Worm (Caenorhabditis elegans) whole organism, L4 larva: Measurements from ENCODE around the gene R09A8.5.

Source experiments
- F26F4.8 ChIP-seq: fragments of 200-800 bp; sonication (Bioruptor generic); conservative IDR thresholded peaks from 2 replicates; pipeline ENCODE4 v1.3.6; 2022; ENCODE audit warnings: missing genetic modification characterization, missing compliant biosample characterization
- F44E2.7 ChIP-seq: fragments of 200-800 bp; sonication (Bioruptor generic); IDR thresholded peaks from 2 replicates; pipeline ENCODE4 v2.1.2; 2022; ENCODE audit warnings: missing genetic modification characterization, missing compliant biosample characterization
- T20F7.1 ChIP-seq: fragments of 200-800 bp; sonication (Bioruptor generic); optimal IDR thresholded peaks from 2 replicates; lab custom pipeline; 2018; ENCODE audit warnings: mild to moderate bottlenecking, missing genetic modification characterization, missing compliant biosample characterization
- Y48G9A.11 ChIP-seq: fragments of 200-800 bp; sonication (Bioruptor generic); IDR thresholded peaks from 2 replicates; pipeline ENCODE4 v1.3.6; 2022; ENCODE audit warnings: missing genetic modification reagents, missing genetic modification characterization, missing compliant biosample characterization
- Y75B8A.6 ChIP-seq: fragments of 200-800 bp; sonication (Bioruptor generic); IDR thresholded peaks from 2 replicates; pipeline ENCODE4 v1.3.6; 2022; ENCODE audit warnings: missing genetic modification reagents, missing genetic modification characterization, missing compliant biosample characterization
- ZK546.5 ChIP-seq, 2 experiments: sonication (generic microtip); optimal IDR thresholded peaks; 2 replicates each; lab custom pipeline; 2017; ENCODE audit warnings: missing biosample characterization in 2 of 2, missing genetic modification characterization in 2 of 2
- aly-2 ChIP-seq: sonication (generic microtip); optimal IDR thresholded peaks from 2 replicates; lab custom pipeline; 2018; ENCODE audit warnings: missing biosample characterization, missing genetic modification characterization
- ama-1 ChIP-seq: fragments of 150-350 bp; optimal IDR thresholded peaks from 2 replicates; lab custom pipeline; 2014; ENCODE audit warnings: inconsistent platforms, mixed read lengths
- arid-1 ChIP-seq: fragments of 200-800 bp; sonication (Bioruptor generic); conservative IDR thresholded peaks from 2 replicates; pipeline ENCODE4 v1.3.6; 2022; ENCODE audit warnings: missing genetic modification reagents, missing genetic modification characterization, missing compliant biosample characterization
- ceh-44 ChIP-seq: fragments of 200-800 bp; sonication (Bioruptor generic); IDR thresholded peaks from 2 replicates; pipeline ENCODE4 v1.3.6; 2022; ENCODE audit warnings: missing genetic modification reagents, missing genetic modification characterization, missing compliant biosample characterization
- ceh-82 ChIP-seq: sonication (generic microtip); optimal IDR thresholded peaks from 2 replicates; lab custom pipeline; 2017; ENCODE audit warnings: missing biosample characterization, missing genetic modification characterization
- ces-1 ChIP-seq: fragments of 150-350 bp; sonication (generic microtip); optimal IDR thresholded peaks from 4 replicates; lab custom pipeline; 2014; ENCODE audit warnings: missing biosample characterization, missing genetic modification reagents, missing genetic modification characterization
- cey-2 ChIP-seq: sonication (generic microtip); optimal IDR thresholded peaks from 3 replicates; lab custom pipeline; 2017; ENCODE audit warnings: missing genetic modification characterization, mild to moderate bottlenecking, missing compliant biosample characterization, antibody characterized with exemption, borderline replicate concordance; ENCODE audit not compliant: insufficient read depth
- daf-12 ChIP-seq: fragments of 150-350 bp; optimal IDR thresholded peaks from 2 replicates; lab custom pipeline; 2014; ENCODE audit warnings: missing biosample characterization, missing genetic modification reagents, missing genetic modification characterization
- daf-16 ChIP-seq, 3 experiments: sonication (generic microtip); optimal IDR thresholded peaks; 2 replicates each; lab custom pipeline; 2016 to 2017; ENCODE audit warnings: missing genetic modification characterization in 3 of 3, missing genetic modification reagents in 3 of 3, mild to moderate bottlenecking in 2 of 3, missing compliant biosample characterization in 2 of 3, missing biosample characterization in 1 of 3, moderate library complexity in 1 of 3
- daf-19 ChIP-seq: fragments of 200-800 bp; sonication (Bioruptor generic); conservative IDR thresholded peaks from 2 replicates; pipeline ENCODE4 v1.3.6; 2022; ENCODE audit warnings: missing genetic modification characterization, missing compliant biosample characterization
- dmd-6 ChIP-seq: fragments of 200-800 bp; sonication (Bioruptor generic); IDR thresholded peaks from 2 replicates; pipeline ENCODE4 v1.3.6; 2022; ENCODE audit warnings: missing genetic modification reagents, missing genetic modification characterization, missing compliant biosample characterization
- dpl-1 ChIP-seq: fragments of 150-350 bp; optimal IDR thresholded peaks from 2 replicates; lab custom pipeline; 2014; ENCODE audit warnings: missing biosample characterization, missing genetic modification reagents, missing genetic modification characterization
- duxl-1 ChIP-seq: sonication (generic microtip); optimal IDR thresholded peaks from 2 replicates; lab custom pipeline; 2016; ENCODE audit warnings: mild to moderate bottlenecking, missing genetic modification characterization, moderate library complexity, missing compliant biosample characterization; ENCODE audit not compliant: poor library complexity
- egl-43 ChIP-seq: fragments of 200-800 bp; sonication (Bioruptor generic); IDR thresholded peaks from 2 replicates; pipeline ENCODE4 v1.3.6; 2022; ENCODE audit warnings: missing genetic modification reagents, missing genetic modification characterization, missing compliant biosample characterization
- fkh-10 ChIP-seq: fragments of 150-350 bp; optimal IDR thresholded peaks from 2 replicates; lab custom pipeline; 2014; ENCODE audit warnings: missing biosample characterization, missing genetic modification reagents, missing genetic modification characterization
- hif-1 ChIP-seq, 2 experiments: sonication (generic microtip); optimal IDR thresholded peaks; 2 replicates each; lab custom pipeline; 2016 to 2017; ENCODE audit warnings: missing compliant biosample characterization in 2 of 2, missing genetic modification characterization in 2 of 2, missing genetic modification reagents in 2 of 2, missing genotype in 2 of 2, mild to moderate bottlenecking in 1 of 2
- hlh-11 ChIP-seq: fragments of 200-800 bp; sonication (Bioruptor generic); optimal IDR thresholded peaks from 2 replicates; lab custom pipeline; 2018; ENCODE audit warnings: mild to moderate bottlenecking, missing genetic modification characterization, missing compliant biosample characterization
- jun-1 ChIP-seq: fragments of 150-350 bp; optimal IDR thresholded peaks from 2 replicates; lab custom pipeline; 2014; ENCODE audit warnings: missing biosample characterization, missing genetic modification reagents, missing genetic modification characterization
- lin-1 ChIP-seq: fragments of 200-800 bp; sonication (Bioruptor generic); IDR thresholded peaks from 2 replicates; pipeline ENCODE4 v1.3.6; 2022; ENCODE audit warnings: missing genetic modification reagents, missing genetic modification characterization, missing compliant biosample characterization
- lin-29 ChIP-seq: fragments of 200-800 bp; sonication (Bioruptor generic); IDR thresholded peaks from 2 replicates; pipeline ENCODE4 v1.3.6; 2022; ENCODE audit warnings: missing genetic modification reagents, missing genetic modification characterization, missing compliant biosample characterization
- lin-38 ChIP-seq: fragments of 200-800 bp; sonication (Bioruptor generic); IDR thresholded peaks from 2 replicates; pipeline ENCODE4 v1.3.6; 2022; ENCODE audit warnings: missing genetic modification reagents, missing genetic modification characterization, missing compliant biosample characterization
- lin-39 ChIP-seq: fragments of 150-350 bp; optimal IDR thresholded peaks from 2 replicates; lab custom pipeline; 2014; ENCODE audit warnings: missing biosample characterization, missing genetic modification reagents, missing genetic modification characterization
- lsy-2 ChIP-seq, 2 experiments: fragments of 150-350 bp in 1 of 2; sonication (generic microtip) in 1 of 2; optimal IDR thresholded peaks; 2 replicates each; lab custom pipeline; 2014 to 2017; ENCODE audit warnings: missing biosample characterization in 2 of 2, missing genetic modification characterization in 2 of 2
- madf-5 ChIP-seq, 2 experiments: fragments of 200-800 bp; sonication (Bioruptor generic); IDR thresholded peaks; 2 replicates each; pipeline ENCODE4 v1.3.6; 2022; ENCODE audit warnings: missing compliant biosample characterization in 2 of 2, missing genetic modification characterization in 2 of 2
- mdt-29 ChIP-seq: fragments of 200-800 bp; sonication (Bioruptor generic); IDR thresholded peaks from 2 replicates; pipeline ENCODE4 v1.3.6; 2022; ENCODE audit warnings: missing genetic modification reagents, missing genetic modification characterization, missing compliant biosample characterization
- nhr-10 ChIP-seq: fragments of 150-350 bp; optimal IDR thresholded peaks from 2 replicates; lab custom pipeline; 2014; ENCODE audit warnings: missing biosample characterization, missing genetic modification characterization
- nhr-6 ChIP-seq: fragments of 150-350 bp; optimal IDR thresholded peaks from 2 replicates; lab custom pipeline; 2014; ENCODE audit warnings: missing biosample characterization, missing genetic modification characterization
- nhr-77 ChIP-seq: fragments of 150-350 bp; optimal IDR thresholded peaks from 2 replicates; lab custom pipeline; 2014; ENCODE audit warnings: missing biosample characterization, missing genetic modification characterization
- pha-4 ChIP-seq, 2 experiments: fragments of 150-350 bp in 1 of 2; fragments of 200-800 bp in 1 of 2; sonication (Bioruptor generic) in 1 of 2; IDR thresholded peaks in 1 of 2; optimal IDR thresholded peaks in 1 of 2; 2 replicates each; pipeline versions ENCODE4 v1.3.6 to Lab custom; 2014 to 2022; ENCODE audit warnings: missing genetic modification characterization in 2 of 2, missing genetic modification reagents in 2 of 2, missing biosample characterization in 1 of 2, missing compliant biosample characterization in 1 of 2
- pqm-1 ChIP-seq: sonication (generic microtip); optimal IDR thresholded peaks from 2 replicates; lab custom pipeline; 2017; ENCODE audit warnings: missing biosample characterization, missing genetic modification characterization
- sdz-12 ChIP-seq: fragments of 200-800 bp; sonication (Bioruptor generic); optimal IDR thresholded peaks from 2 replicates; lab custom pipeline; 2018; ENCODE audit warnings: mild to moderate bottlenecking, missing genetic modification characterization, missing compliant biosample characterization
- set-16 ChIP-seq: fragments of 200-800 bp; sonication (Bioruptor generic); IDR thresholded peaks from 2 replicates; pipeline ENCODE4 v1.3.6; 2022; ENCODE audit warnings: missing genetic modification reagents, missing genetic modification characterization, missing compliant biosample characterization
- skn-1 ChIP-seq: fragments of 150-350 bp; optimal IDR thresholded peaks from 2 replicates; lab custom pipeline; 2014; ENCODE audit warnings: missing biosample characterization, missing genetic modification characterization
- snpc-1.2 ChIP-seq: fragments of 200-800 bp; sonication (Bioruptor generic); IDR thresholded peaks from 2 replicates; pipeline ENCODE4 v1.3.6; 2022; ENCODE audit warnings: missing genetic modification reagents, missing genetic modification characterization, missing compliant biosample characterization
- snpc-4 ChIP-seq: fragments of 150-350 bp; optimal IDR thresholded peaks from 2 replicates; lab custom pipeline; 2014; ENCODE audit warnings: missing biosample characterization, missing genetic modification characterization
- tag-97 ChIP-seq: fragments of 200-800 bp; sonication (Bioruptor generic); IDR thresholded peaks from 2 replicates; pipeline ENCODE4 v1.3.6; 2022; ENCODE audit warnings: missing genetic modification characterization, missing compliant biosample characterization
- tra-1 ChIP-seq: fragments of 200-800 bp; sonication (Bioruptor generic); IDR thresholded peaks from 2 replicates; pipeline ENCODE4 v1.3.6; 2022; ENCODE audit warnings: missing genetic modification reagents, missing genetic modification characterization, missing compliant biosample characterization
- unc-130 ChIP-seq: sonication (generic microtip); optimal IDR thresholded peaks from 2 replicates; lab custom pipeline; 2016; ENCODE audit warnings: missing genetic modification reagents, missing genetic modification characterization, missing compliant biosample characterization
- unc-62 ChIP-seq, 3 experiments: fragments of 150-350 bp in 1 of 3; sonication (generic microtip); optimal IDR thresholded peaks in 2 of 3; peaks in 1 of 3; 1 replicate in 1 of 3; 2 replicates in 2 of 3; lab custom pipeline; 2014 to 2017; ENCODE audit warnings: missing biosample characterization in 3 of 3, missing genetic modification characterization in 3 of 3, missing genetic modification reagents in 3 of 3, missing genotype in 1 of 3
- zfp-2 ChIP-seq: sonication (generic microtip); optimal IDR thresholded peaks from 2 replicates; lab custom pipeline; 2016; ENCODE audit warnings: mild to moderate bottlenecking, missing genetic modification characterization, missing compliant biosample characterization
- zip-11 ChIP-seq: fragments of 200-800 bp; sonication (Bioruptor generic); IDR thresholded peaks from 2 replicates; pipeline ENCODE4 v1.3.6; 2022; ENCODE audit warnings: missing genetic modification characterization, missing compliant biosample characterization
- zip-2 ChIP-seq: fragments of 150-350 bp; optimal IDR thresholded peaks from 2 replicates; lab custom pipeline; 2014; ENCODE audit warnings: missing biosample characterization, missing genetic modification characterization
- ztf-11 ChIP-seq: fragments of 150-350 bp; optimal IDR thresholded peaks from 2 replicates; lab custom pipeline; 2014; ENCODE audit warnings: missing biosample characterization, missing genetic modification characterization
- ztf-7 ChIP-seq: fragments of 150-350 bp; optimal IDR thresholded peaks from 2 replicates; lab custom pipeline; 2014; ENCODE audit warnings: missing biosample characterization, missing genetic modification characterization

The R09A8.5 gene

ce11 chrX:12630556-12630955 lies 9.8 kb downstream of the R09A8.5 start (continued):
- TF ChIP-seq lin-39 (tag; lab: Kevin White, UChicago) (no peak), set-16 (GFP tag; lab: Robert Waterston, UW) (no peak), Y48G9A.11 (GFP tag; lab: Robert Waterston, UW) (no peak), lin-1 (GFP tag; lab: Robert Waterston, UW) (0 out of 2 replicates have a peak, but pooled peaks have one; percentile 11), arid-1 (GFP tag; lab: Robert Waterston, UW) (no peak), daf-16 (GFP tag; optimal IDR thresholded peaks at IDR 0.05; lab: Kevin White, UChicago) (peak in 1 of 2 experiments; percentile 21), daf-16 (tag; optimal IDR thresholded peaks at IDR 0.05; lab: Kevin White, UChicago) (peak; percentile 76), ceh-82 (tag; lab: Kevin White, UChicago) (no peak), unc-62 (GFP tag; optimal IDR thresholded peaks at IDR 0.05 in 1 of 2; lab: Kevin White, UChicago) (peak in 1 of 2 experiments; percentile 74), unc-62 (tag; optimal IDR thresholded peaks at IDR 0.05; lab: Kevin White, UChicago) (no peak), ceh-44 (no peak), F26F4.8 (no peak), cey-2 (tag; lab: Kevin White, UChicago) (peak; percentile 27), sdz-12 (GFP tag; lab: Kevin White, UChicago) (no peak), duxl-1 (tag; lab: Kevin White, UChicago) (no peak), lin-38 (GFP tag; lab: Robert Waterston, UW) (no peak; the same call in 1 of the 2 replicates), tra-1 (GFP tag; lab: Robert Waterston, UW) (peak; percentile 87), ZK546.5 (tag; optimal IDR thresholded peaks at IDR 0.05; lab: Kevin White, UChicago) (no peak), Y75B8A.6 (no peak), zfp-2 (tag; lab: Kevin White, UChicago) (no peak), hif-1 (tag; optimal IDR thresholded peaks at IDR 0.05; lab: Kevin White, UChicago) (peak in 1 of 2 experiments; percentile 9), zip-11 (no peak), tag-97 (GFP tag; lab: Robert Waterston, UW) (no peak), nhr-77 (tag; lab: Kevin White, UChicago) (peak; percentile 72), jun-1 (peak; percentile 20), lsy-2 (tag; optimal IDR thresholded peaks at IDR 0.05; lab: Kevin White, UChicago) (peak in 1 of 2 experiments; percentile 31), dmd-6 (GFP tag; lab: Robert Waterston, UW) (peak; percentile 89), pqm-1 (tag; lab: Kevin White, UChicago) (no peak), lin-29 (GFP tag; lab: Robert Waterston, UW) (no peak), nhr-10 (tag; lab: Kevin White, UChicago) (peak; percentile 24), zip-2 (no peak), snpc-1.2 (0 out of 2 replicates have a peak, but pooled peaks have one; percentile 12), ztf-11 (tag; lab: Kevin White, UChicago) (no peak), nhr-6 (tag; lab: Kevin White, UChicago) (peak; percentile 16), mdt-29 (GFP tag; lab: Robert Waterston, UW) (no peak), ztf-7 (tag; lab: Kevin White, UChicago) (no peak), fkh-10 (GFP tag; lab: Kevin White, UChicago) (no peak), daf-12 (tag; lab: Kevin White, UChicago) (no peak), T20F7.1 (GFP tag; lab: Kevin White, UChicago) (no peak), aly-2 (tag; lab: Kevin White, UChicago) (no peak), F44E2.7 (GFP tag; lab: Robert Waterston, UW) (no peak), ces-1 (GFP tag; lab: Kevin White, UChicago) (no peak), ama-1 (lab: Kevin White, UChicago) (no peak), madf-5 (GFP tag; IDR thresholded peaks at IDR 0.05; lab: Robert Waterston, UW) (no peak), egl-43 (GFP tag; lab: Robert Waterston, UW) (0 out of 2 replicates have a peak, but pooled peaks have one; percentile 17), skn-1 (tag; lab: Kevin White, UChicago) (no peak), hlh-11 (tag; lab: Kevin White, UChicago) (peak; percentile 92), snpc-4 (tag; lab: Kevin White, UChicago) (no peak), unc-130 (GFP tag; lab: Kevin White, UChicago) (no peak), dpl-1 (GFP tag; lab: Kevin White, UChicago) (no peak), daf-19 (no peak), pha-4 (GFP tag; IDR thresholded peaks at IDR 0.05; lab: Robert Waterston, UW) (no peak), pha-4 (tag; optimal IDR thresholded peaks at IDR 0.05; lab: Kevin White, UChicago) (no peak)
